Worm (Caenorhabditis elegans): Measurements from ENCODE around the gene ugt-17.

Gene ugt-17

ce11 chrV:10072721-10073120 lies 32.0 kb downstream of the ugt-17 start:
- TF ChIP-seq mep-1 (tag; optimal IDR thresholded peaks at IDR 0.05) (no peak), unc-62 (GFP tag; optimal IDR thresholded peaks at IDR 0.05) (no peak), mab-5 (tag; optimal IDR thresholded peaks at IDR 0.05) (no peak), nhr-76 (tag; optimal IDR thresholded peaks at IDR 0.05) (no peak), lin-13 (tag; optimal IDR thresholded peaks at IDR 0.05) (no peak), unc-39 (tag; optimal IDR thresholded peaks at IDR 0.05) (no peak), flh-1 (GFP tag; optimal IDR thresholded peaks at IDR 0.05) (no peak), nhr-237 (tag; optimal IDR thresholded peaks at IDR 0.05) (no peak), ces-1 (GFP tag; optimal IDR thresholded peaks at IDR 0.05) (no peak), blmp-1 (tag; optimal IDR thresholded peaks at IDR 0.05) (no peak), elt-3 (tag; optimal IDR thresholded peaks at IDR 0.05) (no peak)

ce11 chrV:10070541-10070940 lies 34.2 kb downstream of the ugt-17 start, which contains the start of gene nhr-192:
TSS of gene nhr-192 (minus strand) at chrV:10070641.
- TF ChIP-seq blmp-1 (tag; optimal IDR thresholded peaks at IDR 0.05) = no peak
- TF ChIP-seq bed-3 (GFP tag; optimal IDR thresholded peaks at IDR 0.05) = no peak
- TF ChIP-seq elt-1 (tag; optimal IDR thresholded peaks at IDR 0.05; ENCODE audit: borderline replicate concordance, insufficient read depth) = no peak
- TF ChIP-seq ceh-43 (GFP tag; optimal IDR thresholded peaks at IDR 0.05) = no peak

ce11 chrV:10066769-10067168 lies 38.0 kb downstream of the ugt-17 start, which contains the start of gene npr-39:
TSS of gene npr-39 (plus strand) at chrV:10067069.
- TF ChIP-seq ztf-11 (tag; optimal IDR thresholded peaks at IDR 0.05) (no peak), blmp-1 (tag; optimal IDR thresholded peaks at IDR 0.05) (no peak), nhr-237 (tag; optimal IDR thresholded peaks at IDR 0.05) (no peak), zip-8 (tag; optimal IDR thresholded peaks at IDR 0.05) (no peak), cnd-1 (tag; optimal IDR thresholded peaks at IDR 0.05) (no peak), nhr-12 (tag; optimal IDR thresholded peaks at IDR 0.05) (no peak), nhr-28 (tag; optimal IDR thresholded peaks at IDR 0.05) (no peak), ceh-83 (GFP tag; optimal IDR thresholded peaks at IDR 0.05) (no peak), ham-2 (GFP tag; optimal IDR thresholded peaks at IDR 0.05) (no peak), nhr-2 (tag; optimal IDR thresholded peaks at IDR 0.05) (no peak), ceh-39 (tag; optimal IDR thresholded peaks at IDR 0.05) (no peak), unc-62 (GFP tag; optimal IDR thresholded peaks at IDR 0.05) (no peak)

DNA sequence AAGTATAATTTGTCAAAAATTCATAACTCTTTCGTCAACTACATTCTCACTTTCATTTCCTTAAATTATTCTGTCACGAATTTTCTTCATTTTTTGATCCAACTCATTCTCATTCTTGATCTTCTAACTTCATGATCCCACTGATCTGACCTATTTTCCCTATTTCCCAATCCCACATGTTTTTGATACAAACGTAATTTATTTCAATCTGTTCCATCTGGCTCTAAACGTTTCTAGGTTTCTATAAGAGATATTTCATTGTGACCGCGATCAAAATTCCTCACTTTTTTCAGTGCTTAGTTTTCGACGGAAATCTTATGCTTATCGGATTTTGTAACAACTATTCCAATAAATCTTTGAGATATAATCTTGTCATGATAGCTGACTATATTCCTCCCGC lies 39.1 kb downstream of the ugt-17 start:
- TF ChIP-seq mep-1 (tag; optimal IDR thresholded peaks at IDR 0.05) = no peak
- TF ChIP-seq cnd-1 (tag; optimal IDR thresholded peaks at IDR 0.05) = no peak
- TF ChIP-seq nhr-237 (tag; optimal IDR thresholded peaks at IDR 0.05) = no peak
- no peak for TF ChIP-seq elt-1 (tag; optimal IDR thresholded peaks at IDR 0.05; ENCODE audit: borderline replicate concordance, insufficient read depth)
- TF ChIP-seq nhr-2 (tag; optimal IDR thresholded peaks at IDR 0.05) = no peak
- TF ChIP-seq snpc-4 (tag; optimal IDR thresholded peaks at IDR 0.05) = no peak
- TF ChIP-seq hlh-1 (tag; optimal IDR thresholded peaks at IDR 0.05) = no peak

- TF ChIP-seq nhr-237 (tag; optimal IDR thresholded peaks at IDR 0.05) = no peak
- no peak for TF ChIP-seq nhr-12 (tag; optimal IDR thresholded peaks at IDR 0.05)
- no peak for TF ChIP-seq bed-3 (GFP tag; optimal IDR thresholded peaks at IDR 0.05)
- TF ChIP-seq ham-2 (GFP tag; optimal IDR thresholded peaks at IDR 0.05) = no peak
- no peak for TF ChIP-seq tbx-8 (GFP tag; optimal IDR thresholded peaks at IDR 0.05)
- no peak for TF ChIP-seq lin-32 (GFP tag; optimal IDR thresholded peaks at IDR 0.05)
- no peak for TF ChIP-seq ceh-43 (GFP tag; optimal IDR thresholded peaks at IDR 0.05)
- TF ChIP-seq ztf-11 (tag; optimal IDR thresholded peaks at IDR 0.05) = no peak
- no peak for TF ChIP-seq hlh-1 (tag; optimal IDR thresholded peaks at IDR 0.05)
- TF ChIP-seq cnd-1 (tag; optimal IDR thresholded peaks at IDR 0.05) = no peak
- no peak for TF ChIP-seq sptf-1 (tag; optimal IDR thresholded peaks at IDR 0.05)
- TF ChIP-seq drap-1 (GFP tag; optimal IDR thresholded peaks at IDR 0.05) = no peak
- no peak for TF ChIP-seq pha-4 (tag; optimal IDR thresholded peaks at IDR 0.05)
- TF ChIP-seq ces-1 (GFP tag; optimal IDR thresholded peaks at IDR 0.05) = no peak
- no peak for TF ChIP-seq lin-13 (tag; optimal IDR thresholded peaks at IDR 0.05)
- no peak for TF ChIP-seq elt-3 (tag; optimal IDR thresholded peaks at IDR 0.05)
- no peak for TF ChIP-seq unc-62 (GFP tag; optimal IDR thresholded peaks at IDR 0.05)
- no peak for TF ChIP-seq blmp-1 (tag; optimal IDR thresholded peaks at IDR 0.05)
Measured at ce11 chrV:10064221-10064620, 40.5 kb downstream of the ugt-17 start, which contains the start of gene fipr-13. TSS of gene fipr-13 (plus strand) at chrV:10064521.

ce11 chrV:10060039-10060438 lies 44.7 kb downstream of the ugt-17 start:
- TF ChIP-seq lin-32 (GFP tag; optimal IDR thresholded peaks at IDR 0.05) (no peak), unc-120 (tag; optimal IDR thresholded peaks at IDR 0.05; ENCODE audit: poor library complexity, severe bottlenecking) (peak; percentile 4), snpc-4 (tag; optimal IDR thresholded peaks at IDR 0.05) (no peak), hlh-1 (tag; optimal IDR thresholded peaks at IDR 0.05) (peak; percentile 68), nhr-2 (tag; optimal IDR thresholded peaks at IDR 0.05) (no peak)
